Fruit fly (Drosophila melanogaster): ENCODE measurements around the gene CG12535.

CG12535 gene

DNA sequence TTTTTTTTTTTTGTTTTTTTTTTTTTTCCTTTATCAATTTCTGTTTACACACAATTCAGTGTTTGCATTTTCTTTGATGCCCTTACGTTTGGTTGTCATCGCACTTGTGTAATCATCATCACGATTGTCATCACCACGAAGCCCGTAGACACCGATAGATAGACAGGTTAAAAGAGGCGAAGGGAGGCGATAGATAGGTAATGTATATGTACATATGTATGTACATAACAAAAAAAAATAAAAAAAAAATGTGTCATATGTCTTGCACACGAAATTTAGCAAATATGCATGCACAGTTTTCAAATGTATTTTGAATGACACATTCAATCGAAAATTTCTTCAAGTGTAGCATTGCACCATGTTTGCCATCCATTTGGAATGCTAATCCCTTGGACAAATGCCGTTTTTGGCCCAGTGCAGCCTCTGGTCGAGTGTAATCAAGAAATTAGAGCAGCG is 91.0 kb downstream of the CG12535 start (continued):
- TF ChIP-seq tup (GFP tag; optimal IDR thresholded peaks at IDR 0.05): peak; percentile 40
- peak; percentile 9 for TF ChIP-seq CG2202 (tag; optimal IDR thresholded peaks at IDR 0.05)
- no peak for TF ChIP-seq Nf-YB (GFP tag; optimal IDR thresholded peaks at IDR 0.05)
- TF ChIP-seq crp (GFP tag; optimal IDR thresholded peaks at IDR 0.05): no peak
- TF ChIP-seq CG15011 (GFP tag; optimal IDR thresholded peaks at IDR 0.05): no peak
- no peak for TF ChIP-seq Ravus (GFP tag; IDR thresholded peaks at IDR 0.05)
- peak; percentile 62 for TF ChIP-seq oc (tag; optimal IDR thresholded peaks at IDR 0.05)
- TF ChIP-seq Oli (tag; optimal IDR thresholded peaks at IDR 0.05): peak; percentile 38
- no peak for TF ChIP-seq Ada2b (GFP tag; IDR thresholded peaks at IDR 0.05)
- no peak for TF ChIP-seq ase (GFP tag; IDR thresholded peaks at IDR 0.05)
- no peak for TF ChIP-seq wdn (GFP tag; IDR thresholded peaks at IDR 0.05)
- no peak for TF ChIP-seq Doc2 (GFP tag; IDR thresholded peaks at IDR 0.05)
- no peak for TF ChIP-seq toy (GFP tag; IDR thresholded peaks at IDR 0.05)
- no peak for TF ChIP-seq CG9817 (tag; optimal IDR thresholded peaks at IDR 0.05)
- TF ChIP-seq danr (GFP tag; IDR thresholded peaks at IDR 0.05): no peak
- no peak for TF ChIP-seq CG4820 (GFP tag; optimal IDR thresholded peaks at IDR 0.05)
- TF ChIP-seq CG8089 (GFP tag; optimal IDR thresholded peaks at IDR 0.05): peak; percentile 7
- TF ChIP-seq CG8281 (tag; optimal IDR thresholded peaks at IDR 0.05): peak; percentile 10
- no peak for TF ChIP-seq CG7928 (GFP tag; optimal IDR thresholded peaks at IDR 0.05)
- no peak for TF ChIP-seq CG17328 (GFP tag; IDR thresholded peaks at IDR 0.05)
- no peak for TF ChIP-seq CG2129 (GFP tag; IDR thresholded peaks at IDR 0.05; ENCODE audit: partially characterized antibody)
- no peak for TF ChIP-seq kni (GFP tag; optimal IDR thresholded peaks at IDR 0.05)
- peak; percentile 17 for TF ChIP-seq Fer3 (tag; optimal IDR thresholded peaks at IDR 0.05)
- no peak for TF ChIP-seq Atf6 (GFP tag; IDR thresholded peaks at IDR 0.05)
- TF ChIP-seq sim (GFP tag; IDR thresholded peaks at IDR 0.05): 0 out of 2 replicates have a peak, but pooled peaks have one; percentile 30
- peak; percentile 6 for TF ChIP-seq CG12155 (GFP tag; optimal IDR thresholded peaks at IDR 0.05)
- TF ChIP-seq psq (GFP tag; optimal IDR thresholded peaks at IDR 0.05): peak; percentile 53
- TF ChIP-seq seq (GFP tag; IDR thresholded peaks at IDR 0.05): no peak; the same call in 1 of the 2 replicates
- TF ChIP-seq cad (GFP tag; optimal IDR thresholded peaks at IDR 0.05): no peak
- TF ChIP-seq CG8290 (GFP tag; optimal IDR thresholded peaks at IDR 0.05): no peak
- TF ChIP-seq CG8290 (tag; optimal IDR thresholded peaks at IDR 0.05): peak in 1 of 2 experiments; percentile 13
- no peak for TF ChIP-seq Atf3 (GFP tag; optimal IDR thresholded peaks at IDR 0.05)
- no peak for TF ChIP-seq CG31365 (tag; optimal IDR thresholded peaks at IDR 0.05)
- TF ChIP-seq nerfin-1 (tag; optimal IDR thresholded peaks at IDR 0.05): peak; percentile 42
- no peak for TF ChIP-seq NC2β (GFP tag; optimal IDR thresholded peaks at IDR 0.05)
- TF ChIP-seq Ptx1 (GFP tag; IDR thresholded peaks at IDR 0.05): peak; percentile 50; the same call in 1 of the 2 replicates
- TF ChIP-seq tin (GFP tag; optimal IDR thresholded peaks at IDR 0.05): peak; percentile 11
- TF ChIP-seq CG7357 (GFP tag; IDR thresholded peaks at IDR 0.05): no peak
- TF ChIP-seq ash1 (GFP tag; optimal IDR thresholded peaks at IDR 0.05): no peak
- no peak for TF ChIP-seq CG11560 (tag; IDR thresholded peaks at IDR 0.05)
- no peak for TF ChIP-seq CG10959 (GFP tag; IDR thresholded peaks at IDR 0.05)
- no peak for TF ChIP-seq Max (GFP tag; optimal IDR thresholded peaks at IDR 0.05)
- TF ChIP-seq Gug (GFP tag; IDR thresholded peaks at IDR 0.05): no peak
- peak; percentile 55 for TF ChIP-seq dmrt11E (tag; optimal IDR thresholded peaks at IDR 0.05)
- TF ChIP-seq croc (GFP tag; conservative IDR thresholded peaks at IDR 0.05): no peak
- TF ChIP-seq CG13287 (GFP tag; IDR thresholded peaks at IDR 0.05; ENCODE audit: partially characterized antibody): no peak
- no peak for TF ChIP-seq CG3838 (GFP tag; optimal IDR thresholded peaks at IDR 0.05)
- TF ChIP-seq CG15696 (tag; optimal IDR thresholded peaks at IDR 0.05): peak; percentile 68
- TF ChIP-seq CG3726 (GFP tag; IDR thresholded peaks at IDR 0.05): no peak
- peak; percentile 27 for TF ChIP-seq BtbVII (GFP tag; optimal IDR thresholded peaks at IDR 0.05)
- TF ChIP-seq emc (GFP tag; optimal IDR thresholded peaks at IDR 0.05): no peak
- no peak for TF ChIP-seq CG16779 (GFP tag; IDR thresholded peaks at IDR 0.05)
- no peak for TF ChIP-seq hth (optimal IDR thresholded peaks at IDR 0.05)
